Worm (Caenorhabditis elegans) whole organism, early embryonic: ENCODE results near the gene sma-9.

Experiments
- B0310.2 ChIP-seq: sonication (generic microtip); optimal IDR thresholded peaks from 2 replicates; lab custom pipeline; 2016; ENCODE audit warnings: mild to moderate bottlenecking, missing genetic modification characterization, missing compliant biosample characterization
- F13C5.2 ChIP-seq: sonication (generic microtip); optimal IDR thresholded peaks from 2 replicates; lab custom pipeline; 2017; ENCODE audit warnings: mild to moderate bottlenecking, missing genetic modification characterization, inconsistent platforms, missing compliant biosample characterization
- aly-1 ChIP-seq: sonication (generic microtip); optimal IDR thresholded peaks from 2 replicates; lab custom pipeline; 2016; ENCODE audit warnings: missing genetic modification characterization, missing compliant biosample characterization
- ama-1 ChIP-seq: fragments of 150-350 bp; optimal IDR thresholded peaks from 2 replicates; lab custom pipeline; 2014
- ceh-13 ChIP-seq: fragments of 200-800 bp; sonication (Bioruptor generic); optimal IDR thresholded peaks from 2 replicates; lab custom pipeline; 2018; ENCODE audit warnings: mild to moderate bottlenecking, missing genetic modification characterization, missing compliant biosample characterization
- ceh-36 ChIP-seq: sonication (generic microtip); optimal IDR thresholded peaks from 2 replicates; lab custom pipeline; 2016; ENCODE audit warnings: missing genetic modification characterization, inconsistent platforms, missing compliant biosample characterization
- ets-7 ChIP-seq: sonication (generic microtip); optimal IDR thresholded peaks from 2 replicates; lab custom pipeline; 2016; ENCODE audit warnings: missing genotype, missing genetic modification characterization, missing compliant biosample characterization
- flt-1 ChIP-seq: fragments of 200-800 bp; sonication (Bioruptor generic); IDR thresholded peaks from 2 replicates; pipeline ENCODE4 v1.3.6; 2022; ENCODE audit warnings: missing genetic modification characterization, missing compliant biosample characterization
- hmbx-1 ChIP-seq: sonication (generic microtip); optimal IDR thresholded peaks from 2 replicates; lab custom pipeline; 2016; ENCODE audit warnings: mild to moderate bottlenecking, missing genetic modification characterization, missing compliant biosample characterization
- hmg-4 ChIP-seq: fragments of 200-800 bp; sonication (Bioruptor generic); optimal IDR thresholded peaks from 2 replicates; lab custom pipeline; 2018; ENCODE audit warnings: mild to moderate bottlenecking, missing genetic modification characterization, missing compliant biosample characterization
- hnd-1 ChIP-seq: sonication (generic microtip); optimal IDR thresholded peaks from 2 replicates; lab custom pipeline; 2016; ENCODE audit warnings: missing genetic modification characterization, missing compliant biosample characterization
- pes-1 ChIP-seq: fragments of 200-800 bp; sonication (Bioruptor generic); IDR thresholded peaks from 2 replicates; pipeline ENCODE4 v1.3.6; 2022; ENCODE audit warnings: missing genetic modification reagents, missing genetic modification characterization, missing compliant biosample characterization
- scrt-1 ChIP-seq: fragments of 200-800 bp; sonication (Bioruptor generic); IDR thresholded peaks from 2 replicates; pipeline ENCODE4 v1.3.6; 2022; ENCODE audit warnings: missing genetic modification characterization, missing compliant biosample characterization
- sea-1 ChIP-seq: fragments of 200-800 bp; sonication (Bioruptor generic); conservative IDR thresholded peaks from 2 replicates; pipeline ENCODE4 v1.3.6; 2022; ENCODE audit warnings: missing genetic modification characterization, missing compliant biosample characterization
- tbx-11 ChIP-seq: fragments of 200-800 bp; sonication (Bioruptor generic); IDR thresholded peaks from 2 replicates; pipeline ENCODE4 v1.3.6; 2022; ENCODE audit warnings: missing genetic modification characterization, missing compliant biosample characterization
- tbx-37 ChIP-seq: fragments of 200-800 bp; sonication (Bioruptor generic); conservative IDR thresholded peaks from 2 replicates; pipeline ENCODE4 v1.3.6; 2022; ENCODE audit warnings: missing genetic modification reagents, missing genetic modification characterization, missing compliant biosample characterization
- tra-4 ChIP-seq: sonication (generic microtip); optimal IDR thresholded peaks from 2 replicates; lab custom pipeline; 2017; ENCODE audit warnings: missing genetic modification characterization, missing compliant biosample characterization

The sma-9 gene

DNA sequence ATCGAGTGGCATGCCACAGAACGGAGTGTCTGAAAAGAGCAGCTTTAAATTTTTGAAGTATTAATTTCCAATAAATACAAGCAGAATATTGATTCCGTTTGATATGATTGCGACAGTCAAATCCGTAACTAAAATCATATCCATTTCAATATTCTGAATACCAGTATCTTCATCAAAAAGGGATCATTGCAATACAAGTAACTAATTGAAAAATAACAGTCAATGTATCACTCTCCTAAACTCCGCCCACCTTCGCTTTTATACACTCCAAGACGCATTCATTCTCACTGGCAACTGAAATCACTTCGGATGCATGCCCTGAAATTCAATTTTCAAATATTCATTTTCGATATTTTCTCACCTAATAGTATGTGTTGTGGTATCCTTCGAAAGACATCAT is 15.7 kb upstream of the sma-9 start, which contains the start of gene R07A4.3:
TSS of gene R07A4.3 (plus strand) at position 301 of the 400 bp plus-strand sequence.
- TF ChIP-seq tbx-11 (GFP tag; lab: Robert Waterston, UW) (no peak), pes-1 (GFP tag; lab: Robert Waterston, UW) (no peak), B0310.2 (tag; lab: Kevin White, UChicago) (no peak), ceh-36 (no peak)

ce11 chrX:10754532-10754931 is 14.6 kb upstream of the sma-9 start:
- TF ChIP-seq flt-1 (no peak), B0310.2 (tag; lab: Kevin White, UChicago) (no peak), hmg-4 (GFP tag; lab: Kevin White, UChicago) (no peak), tbx-37 (GFP tag; lab: Robert Waterston, UW) (no peak), ama-1 (lab: Kevin White, UChicago) (no peak), sea-1 (GFP tag; lab: Robert Waterston, UW) (no peak), pes-1 (GFP tag; lab: Robert Waterston, UW) (no peak), tbx-11 (GFP tag; lab: Robert Waterston, UW) (no peak), ceh-36 (no peak), tra-4 (tag; lab: Kevin White, UChicago) (no peak), F13C5.2 (tag; lab: Kevin White, UChicago) (no peak), aly-1 (no peak), ceh-13 (GFP tag; lab: Kevin White, UChicago) (no peak), scrt-1 (GFP tag; lab: Robert Waterston, UW) (no peak)

ce11 chrX:10756185-10756584 is 12.9 kb upstream of the sma-9 start:
- no peak for TF ChIP-seq ama-1 (lab: Kevin White, UChicago)
- no peak for TF ChIP-seq scrt-1 (GFP tag; lab: Robert Waterston, UW)
- TF ChIP-seq pes-1 (GFP tag; lab: Robert Waterston, UW), result no peak
- no peak for TF ChIP-seq hmbx-1 (tag; lab: Kevin White, UChicago)
- no peak for TF ChIP-seq flt-1
- TF ChIP-seq aly-1, result no peak
- no peak for TF ChIP-seq tbx-11 (GFP tag; lab: Robert Waterston, UW)

DNA sequence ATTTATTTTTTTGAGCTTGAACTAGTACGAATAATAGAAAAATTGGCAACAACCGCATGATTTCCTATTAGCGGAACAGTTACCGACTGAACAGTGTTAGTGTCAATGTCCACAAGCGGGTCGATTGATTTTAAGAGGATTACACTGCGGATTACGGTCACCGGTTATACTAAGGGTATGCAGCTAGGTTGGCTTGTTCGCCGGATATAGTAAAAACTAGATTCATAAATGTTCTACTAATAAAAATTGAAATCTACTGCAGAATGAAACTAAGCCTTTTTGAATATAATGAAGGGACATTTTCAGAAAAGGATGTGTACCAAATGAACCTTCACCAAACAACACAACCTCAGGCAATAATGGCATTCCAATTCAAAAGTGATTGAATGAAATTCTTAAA is 11.5 kb upstream of the sma-9 start, which contains the start of gene R07A4.4:
TSS of gene R07A4.4 (minus strand) at position 101 of the 400 bp plus-strand sequence.
- TF ChIP-seq tbx-37 (GFP tag; lab: Robert Waterston, UW), result no peak

DNA sequence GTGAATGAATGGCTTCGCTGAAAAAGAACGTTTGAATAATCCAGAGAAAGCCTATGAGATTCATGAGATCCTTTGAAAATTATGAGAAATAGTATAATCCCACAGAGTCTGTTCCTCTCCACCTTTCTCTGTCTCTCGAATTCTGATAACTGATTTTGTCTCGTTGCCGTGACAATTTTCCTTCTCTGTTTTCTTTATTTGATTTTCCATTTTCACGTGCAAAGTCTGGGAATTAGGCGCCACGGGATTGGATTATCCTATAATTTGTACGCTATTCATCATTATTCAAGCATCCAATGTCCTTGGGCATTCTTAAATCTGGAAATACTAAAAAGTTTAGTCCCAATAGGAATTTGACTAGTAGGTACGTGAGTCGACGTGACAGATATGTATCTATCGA is 10.6 kb upstream of the sma-9 start:
- TF ChIP-seq ets-7 (no peak), tbx-37 (GFP tag; lab: Robert Waterston, UW) (no peak), ceh-13 (GFP tag; lab: Kevin White, UChicago) (no peak), B0310.2 (tag; lab: Kevin White, UChicago) (no peak), tra-4 (tag; lab: Kevin White, UChicago) (no peak)

ce11 chrX:10760958-10761357 is 8.1 kb upstream of the sma-9 start:
- TF ChIP-seq tbx-11 (GFP tag; lab: Robert Waterston, UW) (no peak), flt-1 (no peak), hmg-4 (GFP tag; lab: Kevin White, UChicago) (no peak), sea-1 (GFP tag; lab: Robert Waterston, UW) (no peak), aly-1 (no peak), hnd-1 (tag; lab: Kevin White, UChicago) (no peak), pes-1 (GFP tag; lab: Robert Waterston, UW) (no peak), tbx-37 (GFP tag; lab: Robert Waterston, UW) (no peak), tra-4 (tag; lab: Kevin White, UChicago) (no peak), ets-7 (no peak), ceh-36 (no peak), hmbx-1 (tag; lab: Kevin White, UChicago) (no peak), F13C5.2 (tag; lab: Kevin White, UChicago) (no peak), scrt-1 (GFP tag; lab: Robert Waterston, UW) (no peak), ceh-13 (GFP tag; lab: Kevin White, UChicago) (no peak), ama-1 (lab: Kevin White, UChicago) (no peak), B0310.2 (tag; lab: Kevin White, UChicago) (no peak)

DNA sequence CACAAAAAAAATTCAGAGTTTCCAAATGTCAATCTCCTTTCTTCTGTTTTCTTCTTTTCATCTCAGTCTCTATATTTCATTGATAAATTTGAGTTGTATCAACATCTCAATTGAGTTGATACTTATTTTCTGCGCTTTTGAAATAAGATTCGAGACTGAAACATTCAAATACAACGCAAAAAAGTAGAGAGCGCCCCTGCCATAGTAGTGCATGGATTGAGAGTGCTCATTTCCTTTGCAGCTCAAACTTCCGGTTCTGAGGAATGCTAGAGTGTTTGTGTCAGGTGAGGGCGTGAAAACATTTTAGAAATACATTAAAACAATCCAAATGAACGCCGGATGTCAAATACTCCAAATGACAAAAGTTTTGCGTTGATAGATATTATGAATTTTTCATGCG is 5.7 kb upstream of the sma-9 start:
- TF ChIP-seq tra-4 (tag; lab: Kevin White, UChicago) (no peak), F13C5.2 (tag; lab: Kevin White, UChicago) (no peak), sea-1 (GFP tag; lab: Robert Waterston, UW) (no peak), ceh-36 (no peak), ets-7 (no peak), flt-1 (no peak), tbx-37 (GFP tag; lab: Robert Waterston, UW) (no peak), B0310.2 (tag; lab: Kevin White, UChicago) (no peak), ceh-13 (GFP tag; lab: Kevin White, UChicago) (no peak), hnd-1 (tag; lab: Kevin White, UChicago) (no peak), ama-1 (lab: Kevin White, UChicago) (no peak), aly-1 (no peak), scrt-1 (GFP tag; lab: Robert Waterston, UW) (no peak), tbx-11 (GFP tag; lab: Robert Waterston, UW) (no peak), hmbx-1 (tag; lab: Kevin White, UChicago) (no peak), hmg-4 (GFP tag; lab: Kevin White, UChicago) (no peak)

DNA sequence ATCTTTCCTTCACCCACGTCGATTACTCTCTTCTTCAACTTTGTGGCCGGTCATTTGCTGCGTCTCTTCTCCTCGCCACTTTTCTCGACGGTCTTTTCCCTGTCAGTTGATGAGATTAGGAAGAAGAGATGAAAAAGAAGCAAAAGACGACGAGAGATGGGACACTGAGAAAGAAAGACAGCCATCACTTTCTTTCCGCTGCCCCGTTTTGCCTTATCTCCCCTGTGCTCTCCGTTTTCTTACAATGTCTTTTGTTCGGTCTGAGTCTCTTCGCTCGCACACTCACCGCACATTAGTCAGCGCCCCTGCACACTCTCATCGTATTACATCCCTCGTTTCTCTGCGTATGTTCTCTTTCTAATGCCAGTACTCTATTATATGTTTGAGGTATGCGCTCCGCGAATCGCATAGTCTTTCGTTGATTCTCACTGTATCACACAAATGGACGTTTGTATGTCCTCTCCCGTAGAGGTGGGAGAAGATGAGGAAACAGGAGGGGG is 2.9 kb upstream of the sma-9 start:
- TF ChIP-seq sea-1 (GFP tag; lab: Robert Waterston, UW) (no peak), ets-7 (peak; percentile 22), ama-1 (lab: Kevin White, UChicago) (no peak), tbx-37 (GFP tag; lab: Robert Waterston, UW) (no peak), ceh-13 (GFP tag; lab: Kevin White, UChicago) (peak; percentile 28), ceh-36 (no peak), hnd-1 (tag; lab: Kevin White, UChicago) (peak; percentile 3), flt-1 (0 out of 2 replicates have a peak, but pooled peaks have one; percentile 6), F13C5.2 (tag; lab: Kevin White, UChicago) (peak; percentile 82), tbx-11 (GFP tag; lab: Robert Waterston, UW) (no peak), B0310.2 (tag; lab: Kevin White, UChicago) (peak; percentile 52), aly-1 (peak; percentile 46), scrt-1 (GFP tag; lab: Robert Waterston, UW) (no peak), pes-1 (GFP tag; lab: Robert Waterston, UW) (no peak), tra-4 (tag; lab: Kevin White, UChicago) (no peak), hmg-4 (GFP tag; lab: Kevin White, UChicago) (peak; percentile 88), hmbx-1 (tag; lab: Kevin White, UChicago) (no peak)
